Worm (Caenorhabditis elegans) whole organism, L4/young adult: Measurements from ENCODE around the gene C11G6.2.

Experiments
- dao-5 ChIP-seq: sonication (generic microtip); optimal IDR thresholded peaks from 2 replicates; lab custom pipeline; 2016; ENCODE audit warnings: missing genotype, missing genetic modification characterization, moderate library complexity, missing compliant biosample characterization
- him-1 ChIP-seq: sonication (generic microtip); optimal IDR thresholded peaks from 2 replicates; lab custom pipeline; 2016; ENCODE audit warnings: missing genotype, missing genetic modification reagents, missing genetic modification characterization, missing compliant biosample characterization

DNA sequence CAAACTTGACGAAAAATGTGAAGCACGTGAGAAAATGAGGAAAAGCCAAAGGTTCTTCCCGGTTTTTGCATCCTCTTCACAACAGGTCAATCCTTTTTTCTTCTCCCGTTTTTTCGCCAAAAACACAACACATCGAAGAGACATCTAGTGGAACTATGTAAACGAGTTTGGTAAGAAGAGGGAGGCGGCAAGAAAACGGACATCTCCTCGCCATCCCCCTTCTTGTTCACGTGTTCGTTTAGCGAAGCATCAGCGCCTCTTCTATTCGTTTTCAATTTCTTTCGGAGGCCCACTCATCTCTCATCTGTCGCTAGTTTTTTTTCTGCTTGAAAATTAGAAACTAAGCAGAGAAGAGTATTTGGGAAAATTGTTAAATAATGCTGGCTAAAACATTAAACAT, 4.2 kb upstream of the C11G6.2 start:
- no peak for TF ChIP-seq him-1 (tag; lab: Kevin White, UChicago)
- no peak for TF ChIP-seq dao-5 (tag; lab: Kevin White, UChicago)
